Fruit fly (Drosophila melanogaster) whole organism, wandering third instar larva: Measurements from ENCODE around the gene RagA-B.

Experiments used
- Abd-B ChIP-seq: fragments of >200 bp; optimal IDR thresholded peaks from 2 replicates; lab custom pipeline; 2017; ENCODE audit warnings: missing biosample characterization, missing genetic modification characterization
- CG32264 ChIP-seq: fragments of 200-800 bp; sonication (Bioruptor generic); optimal IDR thresholded peaks from 2 replicates; lab custom pipeline; 2016; ENCODE audit warnings: missing biosample characterization, missing genetic modification characterization
- Dfd ChIP-seq: fragments of >200 bp; optimal IDR thresholded peaks from 2 replicates; lab custom pipeline; 2017; ENCODE audit warnings: missing biosample characterization, missing genetic modification characterization
- GATAd ChIP-seq: sonication (Bioruptor generic); optimal IDR thresholded peaks from 2 replicates; lab custom pipeline; 2016; ENCODE audit warnings: missing biosample characterization, missing genetic modification characterization
- HLH106 ChIP-seq: fragments of 200-800 bp; optimal IDR thresholded peaks from 3 replicates; lab custom pipeline; 2019; ENCODE audit warnings: missing biosample characterization, mild to moderate bottlenecking, missing genetic modification characterization, moderate library complexity
- Hnf4 ChIP-seq: fragments of 200-800 bp; sonication (Bioruptor generic); optimal IDR thresholded peaks from 2 replicates; lab custom pipeline; 2016; ENCODE audit warnings: missing biosample characterization, mild to moderate bottlenecking, missing genetic modification characterization
- Hr78 ChIP-seq: fragments of >200 bp; optimal IDR thresholded peaks from 2 replicates; lab custom pipeline; 2017; ENCODE audit warnings: missing biosample characterization, missing genetic modification characterization
- Hr83 ChIP-seq: fragments of 200-300 bp; sonication (Bioruptor generic); optimal IDR thresholded peaks from 2 replicates; lab custom pipeline; 2016; ENCODE audit warnings: missing biosample characterization, mild to moderate bottlenecking, missing genetic modification characterization, moderate library complexity; ENCODE audit not compliant: poor library complexity, severe bottlenecking
- Myc ChIP-seq: fragments of >200 bp; optimal IDR thresholded peaks from 2 replicates; lab custom pipeline; 2017
- OdsH ChIP-seq: fragments of 200-800 bp; sonication (Bioruptor generic); optimal IDR thresholded peaks from 2 replicates; lab custom pipeline; 2016; ENCODE audit warnings: missing biosample characterization, mild to moderate bottlenecking, missing genetic modification characterization
- Rel ChIP-seq, 2 experiments: fragments of 200-800 bp; sonication (Bioruptor generic) in 1 of 2; optimal IDR thresholded peaks; 2 replicates in 1 of 2; 3 replicates in 1 of 2; lab custom pipeline; 2016 to 2019; ENCODE audit warnings: mild to moderate bottlenecking in 2 of 2, missing biosample characterization in 2 of 2, missing genetic modification characterization in 2 of 2, moderate library complexity in 1 of 2
- Sp1 ChIP-seq: fragments of 200-800 bp; sonication (Bioruptor generic); optimal IDR thresholded peaks from 3 replicates; lab custom pipeline; 2019; ENCODE audit warnings: missing biosample characterization, mild to moderate bottlenecking, missing genetic modification characterization, moderate library complexity
- Vsx2 ChIP-seq: fragments of 200-300, 225-300 bp; sonication (Bioruptor generic); optimal IDR thresholded peaks from 2 replicates; lab custom pipeline; 2018; ENCODE audit warnings: missing biosample characterization, missing genetic modification characterization; ENCODE audit not compliant: partially characterized antibody
- br ChIP-seq: fragments of 200-800 bp; sonication (Bioruptor generic); optimal IDR thresholded peaks from 2 replicates; lab custom pipeline; 2016; ENCODE audit warnings: missing biosample characterization, missing genetic modification characterization
- brk ChIP-seq: fragments of 200-800 bp; sonication (Bioruptor generic); optimal IDR thresholded peaks from 2 replicates; lab custom pipeline; 2016; ENCODE audit warnings: missing biosample characterization, mild to moderate bottlenecking, missing genetic modification characterization
- dl ChIP-seq, 2 experiments: fragments of 175-275, 200-275 bp in 1 of 2; fragments of 200-275 bp in 1 of 2; sonication (Bioruptor generic); optimal IDR thresholded peaks; lab custom pipeline; 2018; ENCODE audit warnings: mild to moderate bottlenecking in 2 of 2, missing biosample characterization in 2 of 2, missing genetic modification characterization in 2 of 2, moderate library complexity in 2 of 2; ENCODE audit not compliant: partially characterized antibody in 2 of 2, insufficient read depth in 1 of 2
- dmrt93B ChIP-seq: fragments of 200-800 bp; sonication (Bioruptor generic); optimal IDR thresholded peaks from 2 replicates; lab custom pipeline; 2018; ENCODE audit warnings: missing biosample characterization, mild to moderate bottlenecking, missing genetic modification characterization
- dsf ChIP-seq: sonication (Bioruptor generic); optimal IDR thresholded peaks from 2 replicates; lab custom pipeline; 2016; ENCODE audit warnings: missing biosample characterization, missing genetic modification characterization, borderline replicate concordance
- ey ChIP-seq: fragments of 200-800 bp; sonication (Bioruptor generic); optimal IDR thresholded peaks from 2 replicates; lab custom pipeline; 2016; ENCODE audit warnings: missing biosample characterization, missing genetic modification characterization
- foxo ChIP-seq, 2 experiments: fragments of 200-800 bp; sonication (Bioruptor generic); optimal IDR thresholded peaks; 2 replicates in 1 of 2; 3 replicates in 1 of 2; lab custom pipeline; 2016 to 2017; ENCODE audit warnings: missing biosample characterization in 2 of 2, missing genetic modification characterization in 2 of 2
- fru ChIP-seq: fragments of 200-800 bp; sonication (Bioruptor generic); optimal IDR thresholded peaks from 3 replicates; lab custom pipeline; 2016; ENCODE audit warnings: missing biosample characterization, mild to moderate bottlenecking, missing genetic modification characterization
- h ChIP-seq: fragments of 200-800 bp; sonication (Bioruptor generic); optimal IDR thresholded peaks from 3 replicates; lab custom pipeline; 2016; ENCODE audit warnings: missing biosample characterization, mild to moderate bottlenecking, missing genetic modification characterization
- jim ChIP-seq: fragments of 175-275, 200-325 bp; sonication (Bioruptor generic); optimal IDR thresholded peaks from 2 replicates; lab custom pipeline; 2016; ENCODE audit warnings: missing biosample characterization, mild to moderate bottlenecking, missing genetic modification characterization
- psq ChIP-seq: fragments of 200-800 bp; sonication (Bioruptor generic); optimal IDR thresholded peaks from 3 replicates; lab custom pipeline; 2017; ENCODE audit warnings: missing biosample characterization, mild to moderate bottlenecking, missing genetic modification characterization, moderate library complexity
- rgr ChIP-seq: fragments of 200-800 bp; sonication (Bioruptor generic); optimal IDR thresholded peaks from 3 replicates; lab custom pipeline; 2016; ENCODE audit warnings: missing biosample characterization, mild to moderate bottlenecking, missing genetic modification characterization
- sage ChIP-seq: fragments of 200-800 bp; sonication (Bioruptor generic); optimal IDR thresholded peaks from 2 replicates; lab custom pipeline; 2016; ENCODE audit warnings: missing biosample characterization, mild to moderate bottlenecking, missing genetic modification characterization
- tai ChIP-seq: sonication (Bioruptor generic); optimal IDR thresholded peaks from 2 replicates; lab custom pipeline; 2016; ENCODE audit warnings: missing biosample characterization, missing genetic modification characterization
- usp ChIP-seq: fragments of >200 bp; optimal IDR thresholded peaks from 2 replicates; lab custom pipeline; 2017; ENCODE audit warnings: missing biosample characterization, missing genetic modification characterization
- woc ChIP-seq: sonication (Bioruptor generic); optimal IDR thresholded peaks from 2 replicates; lab custom pipeline; 2016; ENCODE audit warnings: missing biosample characterization, mild to moderate bottlenecking, missing genetic modification characterization

The RagA-B gene

DNA sequence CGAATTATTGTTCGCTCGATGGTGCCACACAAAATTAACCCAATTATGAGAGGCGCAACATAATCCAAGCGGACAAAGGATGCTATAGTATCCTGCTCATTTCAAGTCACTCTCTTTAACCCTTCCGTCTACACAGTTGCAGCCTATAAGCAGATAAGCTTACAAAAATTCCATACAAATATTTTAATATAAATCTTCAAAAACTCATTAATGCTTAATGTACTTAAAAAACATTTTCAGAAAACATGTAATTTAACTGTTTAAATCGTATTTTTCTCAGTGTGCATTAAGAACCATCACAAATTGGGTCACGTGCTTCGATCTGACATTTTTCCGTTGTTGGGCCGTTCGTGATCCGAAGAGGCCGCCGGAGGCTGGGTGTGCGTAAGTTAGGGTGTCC is 15.3 kb downstream of the RagA-B start:
- no peak for TF ChIP-seq CG32264
- no peak for TF ChIP-seq brk
- no peak for TF ChIP-seq jim
- peak; percentile 10 for TF ChIP-seq Hnf4 (GFP tag; lab: Kevin White, UChicago)
- peak; percentile 66 for TF ChIP-seq OdsH
- peak; percentile 55 for TF ChIP-seq h (GFP tag; lab: Kevin White, UChicago)
- TF ChIP-seq Hr83 (GFP tag; lab: Kevin White, UChicago), result no peak
- TF ChIP-seq sage (GFP tag; lab: Kevin White, UChicago), result no peak
- no peak for TF ChIP-seq usp (GFP tag; lab: Kevin White, UChicago)
- peak; percentile 42 for TF ChIP-seq fru (GFP tag; lab: Kevin White, UChicago)
- TF ChIP-seq HLH106 (tag; lab: Kevin White, UChicago), result peak; percentile 48
- no peak for TF ChIP-seq Abd-B (GFP tag; lab: Kevin White, UChicago)
- peak; percentile 50 for TF ChIP-seq br
- no peak for TF ChIP-seq Hr78 (GFP tag; lab: Kevin White, UChicago)
- TF ChIP-seq foxo (GFP tag; optimal IDR thresholded peaks at IDR 0.05; lab: Kevin White, UChicago), result peak in 1 of 2 experiments; percentile 62
- peak; percentile 21 for TF ChIP-seq woc (GFP tag; lab: Kevin White, UChicago)
- peak; percentile 33 for TF ChIP-seq Sp1 (GFP tag; lab: Kevin White, UChicago)
- peak; percentile 38 for TF ChIP-seq ey (GFP tag; lab: Kevin White, UChicago)
- TF ChIP-seq Dfd, result no peak
- peak; percentile 8 for TF ChIP-seq dmrt93B (GFP tag; lab: Kevin White, UChicago)
- TF ChIP-seq rgr, result peak; percentile 27
- TF ChIP-seq dsf, result no peak

DNA sequence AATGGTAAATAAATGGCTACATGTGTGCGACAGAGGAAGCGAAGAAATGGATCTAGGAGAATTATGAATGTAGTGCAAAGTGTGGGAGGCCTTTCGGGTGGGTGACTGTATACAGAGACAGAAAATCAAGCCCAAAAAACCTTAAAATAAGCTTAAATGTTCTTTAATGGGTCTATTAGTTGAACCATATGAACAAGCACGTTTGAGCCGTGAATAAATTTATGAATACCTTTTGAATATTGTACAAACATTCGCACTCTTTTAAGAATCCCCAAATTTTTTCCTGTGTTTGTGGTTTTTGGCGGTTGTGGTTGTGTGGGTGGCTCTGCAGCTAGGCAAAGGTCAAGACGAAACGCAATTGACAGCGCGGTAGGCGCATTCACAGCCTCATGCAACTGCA is 17.5 kb downstream of the RagA-B start:
- TF ChIP-seq dsf, result no peak
- no peak for TF ChIP-seq Vsx2
- no peak for TF ChIP-seq dmrt93B (GFP tag; lab: Kevin White, UChicago)

DNA sequence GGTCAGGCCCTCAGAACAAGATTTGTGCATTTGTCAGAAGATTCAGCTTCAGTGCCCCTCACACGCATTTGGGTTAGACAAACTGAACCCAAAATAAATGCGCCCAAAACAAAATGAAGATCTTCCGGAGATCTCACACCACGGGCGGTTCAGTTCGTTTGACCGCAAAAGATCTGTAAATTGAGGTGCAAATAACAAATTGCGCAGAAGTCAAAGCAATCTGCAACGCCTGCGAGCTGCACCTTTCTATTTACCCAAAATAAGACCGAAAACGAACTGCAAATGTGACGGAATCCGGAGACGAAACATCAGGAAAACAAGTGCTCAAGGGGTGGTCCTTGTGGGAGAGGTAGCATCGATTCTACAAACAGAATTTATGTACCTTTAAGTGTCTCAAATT is 18.6 kb downstream of the RagA-B start:
- no peak for TF ChIP-seq Vsx2
- no peak for TF ChIP-seq HLH106 (tag; lab: Kevin White, UChicago)
- TF ChIP-seq GATAd (GFP tag; lab: Kevin White, UChicago), result no peak
- no peak for TF ChIP-seq tai (GFP tag; lab: Kevin White, UChicago)
- TF ChIP-seq sage (GFP tag; lab: Kevin White, UChicago), result no peak
- TF ChIP-seq Rel (GFP tag; optimal IDR thresholded peaks at IDR 0.05; lab: Kevin White, UChicago), result no peak
- TF ChIP-seq Rel (tag; optimal IDR thresholded peaks at IDR 0.05; lab: Kevin White, UChicago), result no peak
- TF ChIP-seq Abd-B (GFP tag; lab: Kevin White, UChicago), result no peak
- no peak for TF ChIP-seq Hnf4 (GFP tag; lab: Kevin White, UChicago)
- no peak for TF ChIP-seq fru (GFP tag; lab: Kevin White, UChicago)
- no peak for TF ChIP-seq rgr
- TF ChIP-seq Hr78 (GFP tag; lab: Kevin White, UChicago), result no peak
- TF ChIP-seq Dfd, result no peak

DNA sequence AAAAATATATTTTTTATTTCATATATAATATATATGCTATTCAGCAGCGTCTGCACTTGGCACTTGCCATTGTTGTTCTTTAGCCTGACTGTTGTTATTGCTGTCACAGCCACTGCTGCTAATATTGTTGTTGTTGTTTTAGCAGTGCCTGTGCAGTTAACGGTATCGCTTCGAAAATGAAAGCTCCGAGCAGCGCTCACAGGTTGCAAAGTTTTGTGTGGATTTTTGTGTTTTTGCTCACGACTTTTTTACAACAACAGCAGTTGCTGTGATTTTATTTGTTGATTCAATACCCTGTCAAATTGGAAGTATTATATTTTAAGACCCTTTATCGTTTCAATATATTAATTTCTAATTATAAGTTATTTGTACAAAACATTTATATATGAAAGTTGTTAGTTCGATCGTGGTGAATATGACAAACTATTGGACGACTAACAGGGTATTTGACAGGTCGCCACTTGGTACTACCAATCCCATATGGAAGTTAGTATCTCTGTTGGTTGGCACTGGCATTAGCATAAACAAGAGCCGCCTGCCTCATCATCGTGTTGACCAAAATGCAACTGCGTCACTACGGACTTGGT is 20.3 kb downstream of the RagA-B start:
- no peak for TF ChIP-seq h (GFP tag; lab: Kevin White, UChicago)
- TF ChIP-seq Myc (lab: Kevin White, UChicago), result no peak
- no peak for TF ChIP-seq Sp1 (GFP tag; lab: Kevin White, UChicago)
- TF ChIP-seq dsf, result no peak
- no peak for TF ChIP-seq OdsH
- no peak for TF ChIP-seq HLH106 (tag; lab: Kevin White, UChicago)
- TF ChIP-seq dl (GFP tag; optimal IDR thresholded peaks at IDR 0.05; lab: Kevin White, UChicago; ENCODE audit: insufficient read depth in 1 of 2, partially characterized antibody in 2 of 2), result no peak
- no peak for TF ChIP-seq rgr

DNA sequence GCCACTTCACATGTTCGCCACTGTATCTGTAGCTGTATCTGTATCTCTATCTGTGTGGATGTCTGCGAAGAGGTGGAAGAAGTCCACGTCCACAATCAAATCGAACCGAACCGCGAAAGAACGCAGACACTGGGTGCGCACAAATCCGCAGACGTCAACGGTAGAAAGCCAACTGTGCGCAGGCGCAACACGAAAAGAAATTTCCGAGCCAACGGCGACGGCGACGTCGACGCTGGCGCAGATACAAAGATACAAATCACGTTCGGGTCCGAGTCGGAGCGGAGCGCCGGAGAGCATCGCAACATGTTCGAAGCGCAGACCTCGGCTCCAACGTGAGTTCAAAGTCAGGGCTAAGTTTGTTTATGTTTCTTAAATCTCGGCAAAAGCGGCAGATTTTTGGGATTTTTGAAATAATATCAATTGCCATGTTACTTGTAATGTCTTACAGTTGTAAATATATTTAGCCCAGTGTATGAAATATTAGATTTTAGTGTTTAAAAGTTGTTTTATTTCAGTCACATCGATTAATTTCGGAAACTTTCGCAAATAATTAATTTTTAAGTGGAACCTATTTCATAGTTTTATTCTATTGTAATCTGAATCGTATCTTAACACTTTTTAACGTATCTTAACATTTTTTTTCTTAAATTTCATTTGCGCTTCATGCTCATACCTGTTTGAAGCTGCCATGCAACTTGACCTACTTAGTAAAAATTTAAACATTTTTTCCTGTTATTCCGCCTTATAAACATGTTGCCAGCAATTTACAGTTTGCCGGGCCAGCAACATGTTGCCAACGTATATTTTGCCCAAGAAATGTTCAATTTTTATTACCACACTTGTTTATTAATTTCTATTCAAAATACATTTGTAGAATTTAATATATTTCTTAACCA is 21.0 kb downstream of the RagA-B start, which contains the start of gene ich:
Gene ich, minus strand, starts transcription at position 178 of the 896 bp plus-strand sequence.
- TF ChIP-seq psq (GFP tag; lab: Kevin White, UChicago) (peak; percentile 26), dl (GFP tag; optimal IDR thresholded peaks at IDR 0.05; lab: Kevin White, UChicago; ENCODE audit: insufficient read depth in 1 of 2, partially characterized antibody in 2 of 2) (no peak)
